Worm (Caenorhabditis elegans): ENCODE results near the gene rsef-1.

ce11 chrX:3021466-3021865 lies 37.7 kb downstream of the rsef-1 start:
- TF ChIP-seq unc-39 (tag; optimal IDR thresholded peaks at IDR 0.05), result no peak
- TF ChIP-seq unc-62 (GFP tag; optimal IDR thresholded peaks at IDR 0.05), result no peak
- TF ChIP-seq hlh-1 (tag; optimal IDR thresholded peaks at IDR 0.05), result peak; percentile 3
- TF ChIP-seq nhr-76 (tag; optimal IDR thresholded peaks at IDR 0.05), result no peak
- no peak for TF ChIP-seq nhr-12 (tag; optimal IDR thresholded peaks at IDR 0.05)
- TF ChIP-seq ces-1 (GFP tag; optimal IDR thresholded peaks at IDR 0.05), result no peak
- no peak for TF ChIP-seq sptf-1 (tag; optimal IDR thresholded peaks at IDR 0.05)

Data from whole organism, mixed stage, embryonic.